Worm (Caenorhabditis elegans): Measurements from ENCODE around the gene mlc-5.

The mlc-5 gene

DNA sequence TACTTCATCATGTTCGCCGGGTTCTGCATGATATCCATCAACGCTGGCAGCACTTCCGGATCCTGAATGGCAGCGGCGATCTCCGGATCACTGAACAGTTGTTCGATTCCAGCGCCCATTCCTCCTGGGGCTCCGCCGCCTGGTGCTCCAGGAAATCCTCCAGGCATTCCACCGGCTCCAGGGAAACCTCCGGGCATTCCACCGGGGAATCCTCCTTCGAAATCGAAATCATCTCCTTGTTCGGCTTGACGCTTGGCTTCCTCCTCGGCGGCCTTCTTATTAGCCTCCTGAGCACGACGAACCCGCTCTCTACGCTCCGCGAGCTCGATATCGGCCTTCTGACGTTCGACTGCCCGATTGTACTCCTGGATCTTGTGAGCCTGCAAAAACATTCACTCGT lies 7.6 kb upstream of the mlc-5 start:
- TF ChIP-seq lsy-2 (tag; optimal IDR thresholded peaks at IDR 0.05) = no peak
- TF ChIP-seq M03D4.4 (tag; optimal IDR thresholded peaks at IDR 0.05) = no peak
- no peak for TF ChIP-seq sptf-1 (tag; optimal IDR thresholded peaks at IDR 0.05)
- TF ChIP-seq flh-1 (GFP tag; optimal IDR thresholded peaks at IDR 0.05) = no peak
- no peak for TF ChIP-seq unc-120 (tag; optimal IDR thresholded peaks at IDR 0.05; ENCODE audit: poor library complexity, severe bottlenecking)
- no peak for TF ChIP-seq blmp-1 (tag; optimal IDR thresholded peaks at IDR 0.05)
- TF ChIP-seq nhr-12 (tag; optimal IDR thresholded peaks at IDR 0.05) = no peak
- TF ChIP-seq mep-1 (tag; optimal IDR thresholded peaks at IDR 0.05) = no peak
- TF ChIP-seq ceh-39 (tag; optimal IDR thresholded peaks at IDR 0.05) = no peak

DNA sequence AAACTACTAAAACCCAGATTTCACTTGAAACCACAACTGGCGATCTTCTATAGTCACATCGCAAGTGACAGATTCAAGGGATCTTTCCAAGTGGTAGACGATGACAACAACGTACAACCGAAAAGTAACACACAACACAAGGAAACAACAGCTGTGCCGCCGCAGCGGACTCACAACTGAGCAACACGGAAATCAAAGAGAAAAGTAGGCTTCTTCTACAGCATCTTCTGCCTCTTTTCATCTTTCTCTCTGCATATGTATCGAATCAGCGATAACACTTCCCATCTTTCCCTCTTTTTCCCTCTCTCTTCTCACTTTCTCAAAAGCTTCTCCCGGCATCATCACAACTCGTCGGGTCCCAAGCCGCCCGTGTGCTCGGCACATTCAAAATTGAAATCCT lies 6.3 kb upstream of the mlc-5 start, which contains the start of gene T12D8.9:
Gene T12D8.9 (plus strand): TSS at position 312 of the 400 bp plus-strand sequence.
- TF ChIP-seq unc-62 (GFP tag; optimal IDR thresholded peaks at IDR 0.05) = peak; percentile 35
- TF ChIP-seq mep-1 (tag; optimal IDR thresholded peaks at IDR 0.05) = peak; percentile 24
- TF ChIP-seq unc-120 (tag; optimal IDR thresholded peaks at IDR 0.05; ENCODE audit: poor library complexity, severe bottlenecking) = peak; percentile 91
- no peak for TF ChIP-seq nhr-2 (tag; optimal IDR thresholded peaks at IDR 0.05)
- peak; percentile 100 for TF ChIP-seq hlh-1 (tag; optimal IDR thresholded peaks at IDR 0.05)

DNA sequence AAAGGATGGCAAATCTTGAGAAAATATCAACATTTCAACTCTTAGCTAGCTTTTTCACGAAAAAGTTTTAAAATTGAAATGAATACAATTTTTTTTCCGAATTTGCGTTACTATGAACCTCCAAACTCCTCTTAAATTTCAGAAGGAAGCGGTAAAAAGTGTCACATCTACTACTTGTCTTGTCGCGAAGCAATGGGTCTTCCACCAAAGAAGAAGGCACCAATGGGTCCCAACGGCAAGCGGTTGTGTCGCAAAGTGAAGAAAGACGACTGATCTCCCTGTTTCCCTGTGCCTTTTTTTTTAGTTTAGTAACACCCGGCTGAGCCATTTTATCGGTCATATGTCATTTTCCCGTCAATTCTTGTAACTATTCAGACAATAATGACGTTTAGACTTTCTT lies 2.1 kb upstream of the mlc-5 start:
- TF ChIP-seq mls-2 (tag; optimal IDR thresholded peaks at IDR 0.05) (no peak), elt-3 (tag; optimal IDR thresholded peaks at IDR 0.05) (no peak), drap-1 (GFP tag; optimal IDR thresholded peaks at IDR 0.05) (no peak), lin-13 (tag; optimal IDR thresholded peaks at IDR 0.05) (no peak), zip-8 (tag; optimal IDR thresholded peaks at IDR 0.05) (no peak), mep-1 (tag; optimal IDR thresholded peaks at IDR 0.05) (no peak), nhr-28 (tag; optimal IDR thresholded peaks at IDR 0.05) (no peak), unc-39 (tag; optimal IDR thresholded peaks at IDR 0.05) (no peak), tbx-8 (GFP tag; optimal IDR thresholded peaks at IDR 0.05) (no peak), nhr-76 (tag; optimal IDR thresholded peaks at IDR 0.05) (no peak), flh-1 (GFP tag; optimal IDR thresholded peaks at IDR 0.05) (no peak), lsy-2 (tag; optimal IDR thresholded peaks at IDR 0.05) (no peak), bed-3 (GFP tag; optimal IDR thresholded peaks at IDR 0.05) (no peak), pha-4 (tag; optimal IDR thresholded peaks at IDR 0.05) (no peak), ceh-43 (GFP tag; optimal IDR thresholded peaks at IDR 0.05) (no peak), unc-62 (GFP tag; optimal IDR thresholded peaks at IDR 0.05) (no peak), sptf-1 (tag; optimal IDR thresholded peaks at IDR 0.05) (no peak), unc-120 (tag; optimal IDR thresholded peaks at IDR 0.05; ENCODE audit: poor library complexity, severe bottlenecking) (no peak), ham-2 (GFP tag; optimal IDR thresholded peaks at IDR 0.05) (no peak), elt-1 (tag; optimal IDR thresholded peaks at IDR 0.05; ENCODE audit: borderline replicate concordance, insufficient read depth) (no peak)

DNA sequence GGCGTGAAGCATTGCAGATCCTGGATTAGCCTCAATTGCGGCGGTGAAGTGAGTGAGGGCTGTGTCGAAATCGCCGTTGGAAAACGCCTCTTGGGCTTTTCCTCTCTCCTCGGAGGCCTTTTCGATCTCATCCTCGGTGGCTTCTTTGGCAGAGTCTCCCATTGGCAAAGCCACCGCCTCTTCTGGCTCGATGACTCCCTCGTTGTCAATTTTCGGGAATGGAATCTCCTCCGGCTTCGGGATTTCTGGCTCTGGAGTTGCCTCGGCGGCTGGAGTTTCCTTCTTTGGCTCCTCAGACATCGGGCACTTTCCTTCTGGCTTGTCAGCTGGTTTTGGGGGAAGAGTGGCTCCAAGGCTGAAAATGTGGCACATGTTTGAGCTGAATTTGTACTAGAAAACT lies 1.4 kb upstream of the mlc-5 start:
- TF ChIP-seq nhr-28 (tag; optimal IDR thresholded peaks at IDR 0.05) (no peak), ztf-11 (tag; optimal IDR thresholded peaks at IDR 0.05) (no peak), ceh-39 (tag; optimal IDR thresholded peaks at IDR 0.05) (no peak), blmp-1 (tag; optimal IDR thresholded peaks at IDR 0.05) (no peak)

DNA sequence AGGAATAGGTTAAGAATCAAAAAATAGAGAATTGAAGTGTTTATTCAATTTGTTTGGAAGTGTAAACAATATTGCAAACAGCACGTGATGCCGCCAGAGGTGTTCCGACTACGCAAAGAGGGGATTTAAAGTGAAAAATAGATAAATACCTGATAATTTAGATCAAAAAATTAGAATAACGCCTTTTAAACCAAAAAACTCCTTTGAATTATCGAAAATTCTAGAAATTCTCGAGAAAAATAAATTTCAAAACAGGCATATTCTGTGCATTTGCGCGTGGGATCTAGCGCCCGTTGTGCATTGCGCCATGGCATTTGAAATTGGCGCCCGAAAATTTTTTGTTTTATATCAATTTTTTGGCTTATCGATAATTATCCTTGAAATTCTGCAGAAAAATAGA lies 846 bp upstream of the mlc-5 start, which contains the start of gene hip-1:
Gene hip-1 (minus strand): TSS at position 225 of the 400 bp plus-strand sequence.
- TF ChIP-seq bed-3 (GFP tag; optimal IDR thresholded peaks at IDR 0.05) (no peak), lsy-2 (tag; optimal IDR thresholded peaks at IDR 0.05) (peak; percentile 45), ceh-43 (GFP tag; optimal IDR thresholded peaks at IDR 0.05) (no peak), ztf-11 (tag; optimal IDR thresholded peaks at IDR 0.05) (no peak), unc-120 (tag; optimal IDR thresholded peaks at IDR 0.05; ENCODE audit: poor library complexity, severe bottlenecking) (peak; percentile 11), elt-1 (tag; optimal IDR thresholded peaks at IDR 0.05; ENCODE audit: borderline replicate concordance, insufficient read depth) (no peak), ceh-83 (GFP tag; optimal IDR thresholded peaks at IDR 0.05) (no peak), nhr-12 (tag; optimal IDR thresholded peaks at IDR 0.05) (no peak), snpc-4 (tag; optimal IDR thresholded peaks at IDR 0.05) (no peak), unc-62 (GFP tag; optimal IDR thresholded peaks at IDR 0.05) (peak; percentile 17), ces-1 (GFP tag; optimal IDR thresholded peaks at IDR 0.05) (peak; percentile 40), sptf-1 (tag; optimal IDR thresholded peaks at IDR 0.05) (no peak), cnd-1 (tag; optimal IDR thresholded peaks at IDR 0.05) (no peak), nhr-237 (tag; optimal IDR thresholded peaks at IDR 0.05) (peak; percentile 23), mep-1 (tag; optimal IDR thresholded peaks at IDR 0.05) (peak; percentile 40)

Data from whole organism, mixed stage, embryonic.